Fruit fly (Drosophila melanogaster) Kc167 (cell line): ENCODE data around the gene pll.

ENCODE experiments used
- Myc ChIP-seq: fragments of >200 bp; optimal IDR thresholded peaks from 2 replicates; lab custom pipeline; 2017; ENCODE audit warnings: missing external identifiers
- Sin3A ChIP-seq: fragments of >200 bp; optimal IDR thresholded peaks from 2 replicates; lab custom pipeline; 2018; ENCODE audit warnings: missing external identifiers
- psq ChIP-seq: fragments of >200 bp; optimal IDR thresholded peaks from 2 replicates; lab custom pipeline; 2017; ENCODE audit warnings: missing external identifiers

- TF ChIP-seq Sin3A (lab: Kevin White, UChicago) = no peak
- no peak for TF ChIP-seq psq (lab: Kevin White, UChicago)
- no peak for TF ChIP-seq Myc (lab: Kevin White, UChicago)
Measured at dm6 chr3R:27247892-27248291, 5.1 kb downstream of the pll start, which contains the start of gene CG5984.
